Fruit fly (Drosophila melanogaster) whole organism, prepupa: Measurements from ENCODE around the gene Alms1b.

Source experiments
- Blimp-1 ChIP-seq: fragments of 200-800 bp; sonication (Bioruptor generic); optimal IDR thresholded peaks from 3 replicates; lab custom pipeline; 2017; ENCODE audit warnings: missing biosample characterization, missing genetic modification characterization, mild to moderate bottlenecking, moderate library complexity, missing genetic modification reagents
- CG16779 ChIP-seq: fragments of 200-800 bp; sonication (Bioruptor generic); optimal IDR thresholded peaks from 3 replicates; lab custom pipeline; 2017; ENCODE audit warnings: missing biosample characterization, mild to moderate bottlenecking, missing genetic modification characterization
- CG31627 ChIP-seq: fragments of 200-800 bp; sonication (Bioruptor generic); optimal IDR thresholded peaks from 3 replicates; lab custom pipeline; 2016; ENCODE audit warnings: missing biosample characterization, missing genetic modification characterization
- CG3919 ChIP-seq: fragments of 200-800 bp; sonication (Bioruptor generic); optimal IDR thresholded peaks from 3 replicates; lab custom pipeline; 2016; ENCODE audit warnings: missing biosample characterization, missing genetic modification characterization
- CG6808 ChIP-seq: fragments of 200-800 bp; sonication (Bioruptor generic); optimal IDR thresholded peaks from 3 replicates; lab custom pipeline; 2017; ENCODE audit warnings: missing biosample characterization, missing genetic modification characterization, mild to moderate bottlenecking, moderate library complexity, missing genetic modification reagents
- Eip75B ChIP-seq: fragments of 200-800 bp; sonication (Bioruptor generic); optimal IDR thresholded peaks from 3 replicates; lab custom pipeline; 2016; ENCODE audit warnings: missing biosample characterization, missing genetic modification characterization
- Met ChIP-seq: fragments of 200-800 bp; sonication (Bioruptor generic); optimal IDR thresholded peaks from 3 replicates; lab custom pipeline; 2016; ENCODE audit warnings: missing biosample characterization, missing genetic modification characterization
- OdsH ChIP-seq: fragments of 200-800 bp; sonication (Bioruptor generic); optimal IDR thresholded peaks from 3 replicates; lab custom pipeline; 2016; ENCODE audit warnings: missing biosample characterization, missing genetic modification characterization
- achi ChIP-seq: fragments of 200-800 bp; sonication (Bioruptor generic); optimal IDR thresholded peaks from 3 replicates; lab custom pipeline; 2016; ENCODE audit warnings: missing biosample characterization, missing genetic modification characterization
- cyc ChIP-seq: fragments of 200-800 bp; sonication (Bioruptor generic); optimal IDR thresholded peaks from 3 replicates; lab custom pipeline; 2016; ENCODE audit warnings: missing biosample characterization, missing genetic modification characterization

DNA sequence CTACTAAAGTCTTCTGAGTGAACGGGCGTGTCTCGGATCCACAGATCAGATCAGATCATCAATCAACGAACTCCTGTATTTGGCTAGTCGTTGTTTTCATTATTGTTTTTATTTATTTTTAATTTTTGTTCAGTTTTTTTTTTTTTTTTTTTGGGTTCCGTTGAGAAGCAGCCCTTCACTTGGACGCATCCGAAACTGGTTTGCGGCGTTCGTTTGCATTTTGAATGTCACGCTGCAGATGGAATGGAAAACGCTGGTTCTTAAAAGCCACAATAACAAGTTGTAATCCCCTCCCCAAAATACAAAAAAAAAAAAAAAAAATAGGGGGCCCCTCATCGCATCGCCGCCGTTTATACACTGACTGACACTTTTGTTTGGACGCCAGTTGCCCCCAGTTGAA is 33.4 kb upstream of the Alms1b start:
- no peak for TF ChIP-seq OdsH (GFP tag; lab: Kevin White, UChicago)
- no peak for TF ChIP-seq CG16779
- no peak for TF ChIP-seq achi (GFP tag; lab: Kevin White, UChicago)
- TF ChIP-seq Blimp-1 (GFP tag; lab: Kevin White, UChicago) = no peak
- TF ChIP-seq Eip75B (GFP tag; lab: Kevin White, UChicago) = no peak
- TF ChIP-seq Met (GFP tag; lab: Kevin White, UChicago) = no peak
- TF ChIP-seq CG6808 (GFP tag; lab: Kevin White, UChicago) = peak; percentile 44
- no peak for TF ChIP-seq cyc
- no peak for TF ChIP-seq CG3919 (GFP tag; lab: Kevin White, UChicago)
- no peak for TF ChIP-seq CG31627 (GFP tag; lab: Kevin White, UChicago)
